Fruit fly (Drosophila melanogaster) whole organism, wandering third instar larva: ENCODE results near the gene dome.

Experiments used
- Abd-B ChIP-seq: fragments of >200 bp; optimal IDR thresholded peaks from 2 replicates; lab custom pipeline; 2017; ENCODE audit warnings: missing biosample characterization, missing genetic modification characterization
- CG32264 ChIP-seq: fragments of 200-800 bp; sonication (Bioruptor generic); optimal IDR thresholded peaks from 2 replicates; lab custom pipeline; 2016; ENCODE audit warnings: missing biosample characterization, missing genetic modification characterization
- CG9705 ChIP-seq: fragments of 200-800 bp; sonication (Bioruptor generic); optimal IDR thresholded peaks from 2 replicates; lab custom pipeline; 2018; ENCODE audit warnings: missing biosample characterization, mild to moderate bottlenecking, missing genetic modification characterization
- CrebA ChIP-seq: fragments of 200-800 bp; sonication (Bioruptor generic); optimal IDR thresholded peaks from 2 replicates; lab custom pipeline; 2016; ENCODE audit warnings: missing biosample characterization, mild to moderate bottlenecking, missing genetic modification characterization, borderline replicate concordance
- Dfd ChIP-seq: fragments of >200 bp; optimal IDR thresholded peaks from 2 replicates; lab custom pipeline; 2017; ENCODE audit warnings: missing biosample characterization, missing genetic modification characterization
- Dif ChIP-seq: fragments of 200-275, 200-300 bp; sonication (Bioruptor generic); optimal IDR thresholded peaks from 2 replicates; lab custom pipeline; 2018; ENCODE audit warnings: missing biosample characterization, missing genetic modification characterization; ENCODE audit not compliant: partially characterized antibody
- GATAd ChIP-seq: sonication (Bioruptor generic); optimal IDR thresholded peaks from 2 replicates; lab custom pipeline; 2016; ENCODE audit warnings: missing biosample characterization, missing genetic modification characterization
- HLH106 ChIP-seq: fragments of 200-800 bp; optimal IDR thresholded peaks from 3 replicates; lab custom pipeline; 2019; ENCODE audit warnings: missing biosample characterization, mild to moderate bottlenecking, missing genetic modification characterization, moderate library complexity
- Hnf4 ChIP-seq: fragments of 200-800 bp; sonication (Bioruptor generic); optimal IDR thresholded peaks from 2 replicates; lab custom pipeline; 2016; ENCODE audit warnings: missing biosample characterization, mild to moderate bottlenecking, missing genetic modification characterization
- Hr78 ChIP-seq: fragments of >200 bp; optimal IDR thresholded peaks from 2 replicates; lab custom pipeline; 2017; ENCODE audit warnings: missing biosample characterization, missing genetic modification characterization
- Hr83 ChIP-seq: fragments of 200-300 bp; sonication (Bioruptor generic); optimal IDR thresholded peaks from 2 replicates; lab custom pipeline; 2016; ENCODE audit warnings: missing biosample characterization, mild to moderate bottlenecking, missing genetic modification characterization, moderate library complexity; ENCODE audit not compliant: poor library complexity, severe bottlenecking
- Jra ChIP-seq: sonication (Bioruptor generic); optimal IDR thresholded peaks from 2 replicates; lab custom pipeline; 2016; ENCODE audit warnings: missing biosample characterization, missing genetic modification characterization
- Mio ChIP-seq: sonication (Bioruptor generic); optimal IDR thresholded peaks from 2 replicates; lab custom pipeline; 2016; ENCODE audit warnings: missing biosample characterization, missing genetic modification characterization
- Myc ChIP-seq: fragments of >200 bp; optimal IDR thresholded peaks from 2 replicates; lab custom pipeline; 2017
- N ChIP-seq: fragments of >200 bp; optimal IDR thresholded peaks from 2 replicates; lab custom pipeline; 2018; ENCODE audit warnings: missing biosample characterization, missing external identifiers, missing genetic modification characterization
- OdsH ChIP-seq: fragments of 200-800 bp; sonication (Bioruptor generic); optimal IDR thresholded peaks from 2 replicates; lab custom pipeline; 2016; ENCODE audit warnings: missing biosample characterization, mild to moderate bottlenecking, missing genetic modification characterization
- Rel ChIP-seq, 2 experiments: fragments of 200-800 bp; sonication (Bioruptor generic) in 1 of 2; optimal IDR thresholded peaks; 2 replicates in 1 of 2; 3 replicates in 1 of 2; lab custom pipeline; 2016 to 2019; ENCODE audit warnings: mild to moderate bottlenecking in 2 of 2, missing biosample characterization in 2 of 2, missing genetic modification characterization in 2 of 2, moderate library complexity in 1 of 2
- Sp1 ChIP-seq: fragments of 200-800 bp; sonication (Bioruptor generic); optimal IDR thresholded peaks from 3 replicates; lab custom pipeline; 2019; ENCODE audit warnings: missing biosample characterization, mild to moderate bottlenecking, missing genetic modification characterization, moderate library complexity
- Vsx2 ChIP-seq: fragments of 200-300, 225-300 bp; sonication (Bioruptor generic); optimal IDR thresholded peaks from 2 replicates; lab custom pipeline; 2018; ENCODE audit warnings: missing biosample characterization, missing genetic modification characterization; ENCODE audit not compliant: partially characterized antibody
- br ChIP-seq: fragments of 200-800 bp; sonication (Bioruptor generic); optimal IDR thresholded peaks from 2 replicates; lab custom pipeline; 2016; ENCODE audit warnings: missing biosample characterization, missing genetic modification characterization
- brk ChIP-seq: fragments of 200-800 bp; sonication (Bioruptor generic); optimal IDR thresholded peaks from 2 replicates; lab custom pipeline; 2016; ENCODE audit warnings: missing biosample characterization, mild to moderate bottlenecking, missing genetic modification characterization
- dl ChIP-seq, 2 experiments: fragments of 175-275, 200-275 bp in 1 of 2; fragments of 200-275 bp in 1 of 2; sonication (Bioruptor generic); optimal IDR thresholded peaks; lab custom pipeline; 2018; ENCODE audit warnings: mild to moderate bottlenecking in 2 of 2, missing biosample characterization in 2 of 2, missing genetic modification characterization in 2 of 2, moderate library complexity in 2 of 2; ENCODE audit not compliant: partially characterized antibody in 2 of 2, insufficient read depth in 1 of 2
- dmrt93B ChIP-seq: fragments of 200-800 bp; sonication (Bioruptor generic); optimal IDR thresholded peaks from 2 replicates; lab custom pipeline; 2018; ENCODE audit warnings: missing biosample characterization, mild to moderate bottlenecking, missing genetic modification characterization
- dsf ChIP-seq: sonication (Bioruptor generic); optimal IDR thresholded peaks from 2 replicates; lab custom pipeline; 2016; ENCODE audit warnings: missing biosample characterization, missing genetic modification characterization, borderline replicate concordance
- ey ChIP-seq: fragments of 200-800 bp; sonication (Bioruptor generic); optimal IDR thresholded peaks from 2 replicates; lab custom pipeline; 2016; ENCODE audit warnings: missing biosample characterization, missing genetic modification characterization
- foxo ChIP-seq, 2 experiments: fragments of 200-800 bp; sonication (Bioruptor generic); optimal IDR thresholded peaks; 2 replicates in 1 of 2; 3 replicates in 1 of 2; lab custom pipeline; 2016 to 2017; ENCODE audit warnings: missing biosample characterization in 2 of 2, missing genetic modification characterization in 2 of 2
- fru ChIP-seq: fragments of 200-800 bp; sonication (Bioruptor generic); optimal IDR thresholded peaks from 3 replicates; lab custom pipeline; 2016; ENCODE audit warnings: missing biosample characterization, mild to moderate bottlenecking, missing genetic modification characterization
- h ChIP-seq: fragments of 200-800 bp; sonication (Bioruptor generic); optimal IDR thresholded peaks from 3 replicates; lab custom pipeline; 2016; ENCODE audit warnings: missing biosample characterization, mild to moderate bottlenecking, missing genetic modification characterization
- jim ChIP-seq: fragments of 175-275, 200-325 bp; sonication (Bioruptor generic); optimal IDR thresholded peaks from 2 replicates; lab custom pipeline; 2016; ENCODE audit warnings: missing biosample characterization, mild to moderate bottlenecking, missing genetic modification characterization
- lola ChIP-seq: fragments of >200 bp; optimal IDR thresholded peaks from 2 replicates; lab custom pipeline; 2017; ENCODE audit warnings: missing biosample characterization, missing genetic modification characterization
- pan ChIP-seq: fragments of >200 bp; optimal IDR thresholded peaks from 2 replicates; lab custom pipeline; 2017
- psq ChIP-seq: fragments of 200-800 bp; sonication (Bioruptor generic); optimal IDR thresholded peaks from 3 replicates; lab custom pipeline; 2017; ENCODE audit warnings: missing biosample characterization, mild to moderate bottlenecking, missing genetic modification characterization, moderate library complexity
- rgr ChIP-seq: fragments of 200-800 bp; sonication (Bioruptor generic); optimal IDR thresholded peaks from 3 replicates; lab custom pipeline; 2016; ENCODE audit warnings: missing biosample characterization, mild to moderate bottlenecking, missing genetic modification characterization
- sage ChIP-seq: fragments of 200-800 bp; sonication (Bioruptor generic); optimal IDR thresholded peaks from 2 replicates; lab custom pipeline; 2016; ENCODE audit warnings: missing biosample characterization, mild to moderate bottlenecking, missing genetic modification characterization
- sv ChIP-seq: fragments of 200-800 bp; sonication (Bioruptor generic); optimal IDR thresholded peaks from 3 replicates; lab custom pipeline; 2016; ENCODE audit warnings: missing biosample characterization, missing genetic modification characterization
- tai ChIP-seq: sonication (Bioruptor generic); optimal IDR thresholded peaks from 2 replicates; lab custom pipeline; 2016; ENCODE audit warnings: missing biosample characterization, missing genetic modification characterization
- usp ChIP-seq: fragments of >200 bp; optimal IDR thresholded peaks from 2 replicates; lab custom pipeline; 2017; ENCODE audit warnings: missing biosample characterization, missing genetic modification characterization
- woc ChIP-seq: sonication (Bioruptor generic); optimal IDR thresholded peaks from 2 replicates; lab custom pipeline; 2016; ENCODE audit warnings: missing biosample characterization, mild to moderate bottlenecking, missing genetic modification characterization

The dome gene

dm6 chrX:19668405-19668804 lies 14.9 kb downstream of the dome start:
- TF ChIP-seq pan (lab: Kevin White, UChicago): no peak
- TF ChIP-seq Dfd (GFP tag; lab: Kevin White, UChicago): no peak
- TF ChIP-seq dl (GFP tag; optimal IDR thresholded peaks at IDR 0.05; lab: Kevin White, UChicago; ENCODE audit: insufficient read depth in 1 of 2, partially characterized antibody in 2 of 2): no peak
- no peak for TF ChIP-seq brk (GFP tag; lab: Kevin White, UChicago)
- TF ChIP-seq Jra (GFP tag; lab: Kevin White, UChicago): peak; percentile 100
- peak; percentile 99 for TF ChIP-seq CG32264 (GFP tag; lab: Kevin White, UChicago)
- TF ChIP-seq jim (GFP tag; lab: Kevin White, UChicago): peak; percentile 94
- TF ChIP-seq lola: no peak
- peak; percentile 100 for TF ChIP-seq rgr (GFP tag; lab: Kevin White, UChicago)
- TF ChIP-seq CrebA (GFP tag; lab: Kevin White, UChicago): no peak
- no peak for TF ChIP-seq Myc
- peak; percentile 94 for TF ChIP-seq sv (GFP tag; lab: Kevin White, UChicago)
- TF ChIP-seq Dif (GFP tag; lab: Kevin White, UChicago): no peak
- TF ChIP-seq usp: no peak
- peak; percentile 98 for TF ChIP-seq Rel (GFP tag; optimal IDR thresholded peaks at IDR 0.05; lab: Kevin White, UChicago)
- TF ChIP-seq Rel (tag; optimal IDR thresholded peaks at IDR 0.05; lab: Kevin White, UChicago): peak; percentile 96
- peak; percentile 100 for TF ChIP-seq br (GFP tag; lab: Kevin White, UChicago)
- peak; percentile 100 for TF ChIP-seq woc
- TF ChIP-seq HLH106 (tag; lab: Kevin White, UChicago): peak; percentile 99
- peak; percentile 98 for TF ChIP-seq dmrt93B (GFP tag; lab: Kevin White, UChicago)
- TF ChIP-seq psq: peak; percentile 99
- peak; percentile 97 for TF ChIP-seq GATAd (GFP tag; lab: Kevin White, UChicago)
- TF ChIP-seq Mio (GFP tag; lab: Kevin White, UChicago): peak; percentile 95
- peak; percentile 98 for TF ChIP-seq Hr83
- TF ChIP-seq Sp1 (GFP tag; lab: Kevin White, UChicago): peak; percentile 99
- TF ChIP-seq Hnf4 (GFP tag; lab: Kevin White, UChicago): peak; percentile 100
- TF ChIP-seq tai: no peak
- peak; percentile 99 for TF ChIP-seq CG9705 (GFP tag; lab: Kevin White, UChicago)
- peak; percentile 99 for TF ChIP-seq OdsH (GFP tag; lab: Kevin White, UChicago)
- peak; percentile 97 for TF ChIP-seq dsf (GFP tag; lab: Kevin White, UChicago)
- peak; percentile 100 for TF ChIP-seq ey (GFP tag; lab: Kevin White, UChicago)
- no peak for TF ChIP-seq Hr78 (GFP tag; lab: Kevin White, UChicago)
- no peak for TF ChIP-seq N
- peak; percentile 98 to 100 for TF ChIP-seq foxo (GFP tag; optimal IDR thresholded peaks at IDR 0.05; lab: Kevin White, UChicago)
- TF ChIP-seq Vsx2: no peak
- TF ChIP-seq h (GFP tag; lab: Kevin White, UChicago): peak; percentile 100
- no peak for TF ChIP-seq Abd-B
- peak; percentile 98 for TF ChIP-seq sage (GFP tag; lab: Kevin White, UChicago)
- peak; percentile 100 for TF ChIP-seq fru

- TF ChIP-seq Vsx2: peak; percentile 41
- no peak for TF ChIP-seq Abd-B
Measured at dm6 chrX:19667444-19668104, 15.7 kb downstream of the dome start.

dm6 chrX:19666991-19667409 lies 16.3 kb downstream of the dome start, which contains the start of gene Zw:
Gene Zw, plus strand, starts transcription at chrX:19667252.
- TF ChIP-seq dl (GFP tag; optimal IDR thresholded peaks at IDR 0.05; lab: Kevin White, UChicago; ENCODE audit: insufficient read depth in 1 of 2, partially characterized antibody in 2 of 2) (no peak), Hnf4 (GFP tag; lab: Kevin White, UChicago) (peak; percentile 78), sv (GFP tag; lab: Kevin White, UChicago) (peak; percentile 3), Dif (GFP tag; lab: Kevin White, UChicago) (no peak), woc (peak; percentile 67), Sp1 (GFP tag; lab: Kevin White, UChicago) (peak; percentile 51), Abd-B (no peak), jim (GFP tag; lab: Kevin White, UChicago) (no peak), foxo (GFP tag; optimal IDR thresholded peaks at IDR 0.05; lab: Kevin White, UChicago) (peak in 1 of 2 experiments; percentile 71), dsf (GFP tag; lab: Kevin White, UChicago) (no peak), Vsx2 (no peak), N (no peak), ey (GFP tag; lab: Kevin White, UChicago) (peak; percentile 72), lola (no peak), dmrt93B (GFP tag; lab: Kevin White, UChicago) (peak; percentile 58), Hr78 (GFP tag; lab: Kevin White, UChicago) (no peak), br (GFP tag; lab: Kevin White, UChicago) (peak; percentile 46), OdsH (GFP tag; lab: Kevin White, UChicago) (peak; percentile 30), Rel (GFP tag; optimal IDR thresholded peaks at IDR 0.05; lab: Kevin White, UChicago) (no peak), Rel (tag; optimal IDR thresholded peaks at IDR 0.05; lab: Kevin White, UChicago) (peak; percentile 42), psq (peak; percentile 47), HLH106 (tag; lab: Kevin White, UChicago) (peak; percentile 71), brk (GFP tag; lab: Kevin White, UChicago) (no peak), CG9705 (GFP tag; lab: Kevin White, UChicago) (peak; percentile 48), usp (no peak), CrebA (GFP tag; lab: Kevin White, UChicago) (no peak), GATAd (GFP tag; lab: Kevin White, UChicago) (no peak), sage (GFP tag; lab: Kevin White, UChicago) (no peak), Myc (no peak), Mio (GFP tag; lab: Kevin White, UChicago) (peak; percentile 33), Hr83 (peak; percentile 75), fru (peak; percentile 67), h (GFP tag; lab: Kevin White, UChicago) (peak; percentile 75), Jra (GFP tag; lab: Kevin White, UChicago) (no peak), CG32264 (GFP tag; lab: Kevin White, UChicago) (no peak), pan (lab: Kevin White, UChicago) (no peak), Dfd (GFP tag; lab: Kevin White, UChicago) (no peak)
